Comparison of ENCODE assay signal across 1 fruit fly cellular context in the genomic region with DNA sequence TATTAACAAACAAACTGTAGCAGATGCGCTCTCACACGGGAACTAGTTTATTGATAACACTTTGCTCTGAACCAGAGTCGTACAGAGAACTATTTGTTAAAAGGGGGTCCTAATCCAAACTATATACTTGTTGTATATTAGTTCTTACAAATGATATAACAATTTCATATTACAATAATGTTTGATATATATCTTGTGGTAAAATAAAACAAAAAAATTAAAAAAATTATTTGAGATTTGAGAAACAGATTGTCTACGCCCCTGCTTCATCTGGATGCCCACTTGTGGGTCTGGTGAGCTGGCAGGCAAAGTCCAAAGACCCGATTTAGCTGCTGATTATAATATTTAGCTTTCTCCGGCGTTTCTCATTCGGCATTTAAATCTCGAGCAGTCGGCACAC.
TF ChIP-seq lines count a peak whose summit lies in the region.

TSS of gene CG5321 (plus strand) at position 380 of the 400 bp plus-strand sequence.

TF ChIP-seq in whole organism, embryonic, 481 proteins besides CTCF, POLR2A, EP300 and RAD21 (continued from another document and continues in another):
- TF ChIP-seq da (GFP tag; optimal IDR thresholded peaks at IDR 0.05; lab: Kevin White, UChicago) (no peak), nom (GFP tag; optimal IDR thresholded peaks at IDR 0.05; lab: Kevin White, UChicago) (no peak), pita (GFP tag; optimal IDR thresholded peaks at IDR 0.05; lab: Kevin White, UChicago) (no peak), Atf3 (GFP tag; optimal IDR thresholded peaks at IDR 0.05; lab: Kevin White, UChicago) (no peak), Oaz (GFP tag; IDR thresholded peaks at IDR 0.05; lab: Robert Waterston, UW) (no peak), crp (GFP tag; optimal IDR thresholded peaks at IDR 0.05; lab: Kevin White, UChicago) (no peak), ap (GFP tag; IDR thresholded peaks at IDR 0.05; lab: Robert Waterston, UW) (no peak), NFAT (GFP tag; IDR thresholded peaks at IDR 0.05; lab: Robert Waterston, UW) (no peak), CG12391 (tag; optimal IDR thresholded peaks at IDR 0.05; lab: Kevin White, UChicago) (peak; percentile 60), danr (GFP tag; IDR thresholded peaks at IDR 0.05; lab: Robert Waterston, UW) (no peak), Camta (GFP tag; optimal IDR thresholded peaks at IDR 0.05; lab: Kevin White, UChicago) (no peak), Ada2b (GFP tag; IDR thresholded peaks at IDR 0.05; lab: Robert Waterston, UW) (no peak), ftz-f1 (GFP tag; optimal IDR thresholded peaks at IDR 0.05; lab: Kevin White, UChicago) (no peak), CG31441 (GFP tag; IDR thresholded peaks at IDR 0.05; lab: Robert Waterston, UW) (peak; percentile 78), chinmo (GFP tag; IDR thresholded peaks at IDR 0.05; lab: Robert Waterston, UW; ENCODE audit: partially characterized antibody) (no peak), h (optimal IDR thresholded peaks at IDR 0.05; lab: Kevin White, UChicago) (no peak), CG11085 (GFP tag; IDR thresholded peaks at IDR 0.05; lab: Robert Waterston, UW) (no peak), Optix (GFP tag; IDR thresholded peaks at IDR 0.05; lab: Robert Waterston, UW) (no peak), CG7271 (tag; optimal IDR thresholded peaks at IDR 0.05; lab: Kevin White, UChicago) (no peak), nau (GFP tag; optimal IDR thresholded peaks at IDR 0.05; lab: Kevin White, UChicago) (no peak), stwl (tag; optimal IDR thresholded peaks at IDR 0.05; lab: Kevin White, UChicago) (no peak), gcm2 (GFP tag; optimal IDR thresholded peaks at IDR 0.05; lab: Kevin White, UChicago) (no peak), Lim3 (GFP tag; IDR thresholded peaks at IDR 0.05; lab: Robert Waterston, UW) (no peak), wor (GFP tag; IDR thresholded peaks at IDR 0.05; lab: Robert Waterston, UW) (no peak), chn (GFP tag; optimal IDR thresholded peaks at IDR 0.05; lab: Kevin White, UChicago) (no peak), CG15479 (GFP tag; optimal IDR thresholded peaks at IDR 0.05; lab: Kevin White, UChicago) (no peak), ase (GFP tag; IDR thresholded peaks at IDR 0.05; lab: Robert Waterston, UW) (no peak), CG7963 (GFP tag; IDR thresholded peaks at IDR 0.05; lab: Robert Waterston, UW; ENCODE audit: partially characterized antibody) (no peak), CG18476 (GFP tag; optimal IDR thresholded peaks at IDR 0.05; lab: Kevin White, UChicago) (no peak), CG10267 (tag; optimal IDR thresholded peaks at IDR 0.05; lab: Kevin White, UChicago) (peak; percentile 41), CG6854 (GFP tag; optimal IDR thresholded peaks at IDR 0.05; lab: Kevin White, UChicago) (no peak), Max (GFP tag; optimal IDR thresholded peaks at IDR 0.05; lab: Kevin White, UChicago) (no peak), dati (GFP tag; IDR thresholded peaks at IDR 0.05; lab: Robert Waterston, UW) (no peak), Dad (GFP tag; optimal IDR thresholded peaks at IDR 0.05; lab: Kevin White, UChicago) (no peak), ems (GFP tag; optimal IDR thresholded peaks at IDR 0.05; lab: Kevin White, UChicago) (no peak), CG2116 (GFP tag; optimal IDR thresholded peaks at IDR 0.05; lab: Kevin White, UChicago) (no peak), Trl (optimal IDR thresholded peaks at IDR 0.05; lab: Kevin White, UChicago) (no peak), Trl (GFP tag; optimal IDR thresholded peaks at IDR 0.05; lab: Kevin White, UChicago) (no peak), Sry-β (GFP tag; optimal IDR thresholded peaks at IDR 0.05; lab: Kevin White, UChicago) (no peak), nerfin-1 (tag; optimal IDR thresholded peaks at IDR 0.05; lab: Kevin White, UChicago) (peak; percentile 34), CG7357 (GFP tag; IDR thresholded peaks at IDR 0.05; lab: Robert Waterston, UW) (no peak), CG13775 (GFP tag; optimal IDR thresholded peaks at IDR 0.05; lab: Kevin White, UChicago) (no peak), tup (GFP tag; optimal IDR thresholded peaks at IDR 0.05; lab: Kevin White, UChicago) (no peak), wek (GFP tag; optimal IDR thresholded peaks at IDR 0.05; lab: Kevin White, UChicago) (no peak), Meics (GFP tag; optimal IDR thresholded peaks at IDR 0.05; lab: Kevin White, UChicago) (peak; percentile 7), Dip3 (GFP tag; optimal IDR thresholded peaks at IDR 0.05; lab: Kevin White, UChicago) (no peak), Ravus (GFP tag; IDR thresholded peaks at IDR 0.05; lab: Robert Waterston, UW) (no peak), grn (GFP tag; optimal IDR thresholded peaks at IDR 0.05; lab: Kevin White, UChicago) (no peak), CG9437 (GFP tag; optimal IDR thresholded peaks at IDR 0.05; lab: Kevin White, UChicago) (no peak), lola (GFP tag; optimal IDR thresholded peaks at IDR 0.05; lab: Kevin White, UChicago) (peak in 1 of 3 experiments; percentile 35), CG13424 (tag; optimal IDR thresholded peaks at IDR 0.05; lab: Kevin White, UChicago) (peak; percentile 55), CG4328 (GFP tag; optimal IDR thresholded peaks at IDR 0.05; lab: Kevin White, UChicago) (no peak), gce (GFP tag; IDR thresholded peaks at IDR 0.05; lab: Robert Waterston, UW) (no peak), gsb-n (tag; optimal IDR thresholded peaks at IDR 0.05; lab: Kevin White, UChicago) (peak; percentile 38), otp (GFP tag; IDR thresholded peaks at IDR 0.05; lab: Robert Waterston, UW) (peak; percentile 21; the same call in 1 of the 3 replicates), chif (GFP tag; optimal IDR thresholded peaks at IDR 0.05; lab: Kevin White, UChicago) (no peak), scrt (GFP tag; optimal IDR thresholded peaks at IDR 0.05; lab: Kevin White, UChicago) (peak; percentile 21), sens-2 (GFP tag; IDR thresholded peaks at IDR 0.05; lab: Robert Waterston, UW) (no peak), dysf (GFP tag; IDR thresholded peaks at IDR 0.05; lab: Robert Waterston, UW) (0 out of 3 replicates have a peak, but pooled peaks have one; percentile 47), HLHmδ (GFP tag; optimal IDR thresholded peaks at IDR 0.05; lab: Kevin White, UChicago) (no peak), CG6689 (GFP tag; IDR thresholded peaks at IDR 0.05; lab: Robert Waterston, UW) (peak; percentile 34), CG13296 (GFP tag; optimal IDR thresholded peaks at IDR 0.05; lab: Kevin White, UChicago) (no peak), CG17359 (tag; optimal IDR thresholded peaks at IDR 0.05; lab: Kevin White, UChicago) (peak; percentile 64), Scr (GFP tag; IDR thresholded peaks at IDR 0.05; lab: Robert Waterston, UW; ENCODE audit: partially characterized antibody) (no peak), kay (GFP tag; optimal IDR thresholded peaks at IDR 0.05; lab: Kevin White, UChicago) (no peak), CG2889 (GFP tag; IDR thresholded peaks at IDR 0.05; lab: Robert Waterston, UW) (no peak), Side (GFP tag; optimal IDR thresholded peaks at IDR 0.05; lab: Kevin White, UChicago) (no peak), Ptx1 (GFP tag; IDR thresholded peaks at IDR 0.05; lab: Robert Waterston, UW) (peak; percentile 42; the same call in 1 of the 2 replicates), gsb (GFP tag; IDR thresholded peaks at IDR 0.05; lab: Robert Waterston, UW) (no peak), pfk (GFP tag; optimal IDR thresholded peaks at IDR 0.05; lab: Kevin White, UChicago) (no peak), Sox100B (GFP tag; optimal IDR thresholded peaks at IDR 0.05; lab: Kevin White, UChicago) (peak; percentile 53), HLH4C (GFP tag; IDR thresholded peaks at IDR 0.05; lab: Robert Waterston, UW; ENCODE audit: partially characterized antibody) (no peak), CG6254 (GFP tag; optimal IDR thresholded peaks at IDR 0.05; lab: Kevin White, UChicago) (peak; percentile 61), ash1 (GFP tag; optimal IDR thresholded peaks at IDR 0.05; lab: Kevin White, UChicago) (no peak), CG18764 (GFP tag; optimal IDR thresholded peaks at IDR 0.05; lab: Kevin White, UChicago) (no peak), tgo (GFP tag; IDR thresholded peaks at IDR 0.05; lab: Robert Waterston, UW) (peak; percentile 42; the same call in 1 of the 3 replicates), CG11695 (GFP tag; IDR thresholded peaks at IDR 0.05; lab: Robert Waterston, UW) (0 out of 3 replicates have a peak, but pooled peaks have one; percentile 45), ci (GFP tag; IDR thresholded peaks at IDR 0.05; lab: Robert Waterston, UW) (peak; percentile 67; the same call in 2 of the 3 replicates), CG15601 (tag; optimal IDR thresholded peaks at IDR 0.05; lab: Kevin White, UChicago) (peak; percentile 44), C15 (GFP tag; IDR thresholded peaks at IDR 0.05; lab: Robert Waterston, UW) (no peak), sisA (GFP tag; IDR thresholded peaks at IDR 0.05; lab: Robert Waterston, UW) (peak; percentile 34), phol (tag; optimal IDR thresholded peaks at IDR 0.05; lab: Kevin White, UChicago) (peak; percentile 69), ara (GFP tag; IDR thresholded peaks at IDR 0.05; lab: Robert Waterston, UW) (no peak), btn (GFP tag; optimal IDR thresholded peaks at IDR 0.05; lab: Kevin White, UChicago) (no peak), CG17361 (GFP tag; IDR thresholded peaks at IDR 0.05; lab: Robert Waterston, UW) (peak; percentile 59; the same call in 2 of the 3 replicates), ewg (GFP tag; optimal IDR thresholded peaks at IDR 0.05; lab: Kevin White, UChicago) (no peak), CG4730 (GFP tag; IDR thresholded peaks at IDR 0.05; lab: Robert Waterston, UW) (no peak), CG3407 (GFP tag; optimal IDR thresholded peaks at IDR 0.05; lab: Kevin White, UChicago) (peak; percentile 12), az2 (GFP tag; optimal IDR thresholded peaks at IDR 0.05; lab: Kevin White, UChicago) (peak; percentile 43), CG10321 (GFP tag; IDR thresholded peaks at IDR 0.05; lab: Robert Waterston, UW) (no peak), CG32772 (GFP tag; IDR thresholded peaks at IDR 0.05; lab: Robert Waterston, UW) (peak; percentile 9; the same call in 1 of the 2 replicates), Dfd (GFP tag; optimal IDR thresholded peaks at IDR 0.05; lab: Kevin White, UChicago) (no peak), sd (tag; optimal IDR thresholded peaks at IDR 0.05; lab: Kevin White, UChicago) (no peak), CG42726 (GFP tag; IDR thresholded peaks at IDR 0.05; lab: Robert Waterston, UW; ENCODE audit: partially characterized antibody) (no peak), lov (optimal IDR thresholded peaks at IDR 0.05; lab: Kevin White, UChicago) (no peak), lov (GFP tag; IDR thresholded peaks at IDR 0.05; lab: Robert Waterston, UW) (no peak), CG15073 (GFP tag; optimal IDR thresholded peaks at IDR 0.05; lab: Kevin White, UChicago) (no peak), CG8388 (GFP tag; optimal IDR thresholded peaks at IDR 0.05; lab: Kevin White, UChicago) (peak; percentile 41), CG1647 (GFP tag; optimal IDR thresholded peaks at IDR 0.05; lab: Kevin White, UChicago) (no peak), pb (GFP tag; optimal IDR thresholded peaks at IDR 0.05; lab: Kevin White, UChicago) (no peak), CG15514 (GFP tag; optimal IDR thresholded peaks at IDR 0.05; lab: Kevin White, UChicago) (peak; percentile 4), Sin3A (optimal IDR thresholded peaks at IDR 0.05; lab: Kevin White, UChicago) (no peak), CG16815 (GFP tag; optimal IDR thresholded peaks at IDR 0.05; lab: Kevin White, UChicago) (peak; percentile 12), cato (GFP tag; optimal IDR thresholded peaks at IDR 0.05; lab: Kevin White, UChicago; ENCODE audit: borderline replicate concordance) (no peak), abd-A (tag; optimal IDR thresholded peaks at IDR 0.05; lab: Kevin White, UChicago) (no peak), CG8359 (GFP tag; optimal IDR thresholded peaks at IDR 0.05; lab: Kevin White, UChicago; ENCODE audit: borderline replicate concordance) (no peak), odd (GFP tag; optimal IDR thresholded peaks at IDR 0.05; lab: Kevin White, UChicago) (no peak), CG30020 (tag; optimal IDR thresholded peaks at IDR 0.05; lab: Kevin White, UChicago) (no peak), CrebB (tag; optimal IDR thresholded peaks at IDR 0.05; lab: Kevin White, UChicago) (no peak), E2f2 (GFP tag; IDR thresholded peaks at IDR 0.05; lab: Robert Waterston, UW) (no peak), CG3838 (GFP tag; optimal IDR thresholded peaks at IDR 0.05; lab: Kevin White, UChicago) (no peak), NC2α (GFP tag; optimal IDR thresholded peaks at IDR 0.05; lab: Kevin White, UChicago) (no peak), fd3F (GFP tag; optimal IDR thresholded peaks at IDR 0.05; lab: Kevin White, UChicago) (no peak), hb (GFP tag; IDR thresholded peaks at IDR 0.05; lab: Robert Waterston, UW; ENCODE audit: partially characterized antibody) (no peak), CG10274 (GFP tag; optimal IDR thresholded peaks at IDR 0.05; lab: Kevin White, UChicago) (no peak), CG10147 (GFP tag; optimal IDR thresholded peaks at IDR 0.05; lab: Kevin White, UChicago) (peak; percentile 16), dimm (GFP tag; IDR thresholded peaks at IDR 0.05; lab: Robert Waterston, UW) (no peak), CG12744 (GFP tag; optimal IDR thresholded peaks at IDR 0.05; lab: Kevin White, UChicago) (no peak), CG1024 (GFP tag; IDR thresholded peaks at IDR 0.05; lab: Robert Waterston, UW) (no peak), Opbp (GFP tag; IDR thresholded peaks at IDR 0.05; lab: Robert Waterston, UW; ENCODE audit: partially characterized antibody) (no peak), Taf1 (GFP tag; IDR thresholded peaks at IDR 0.05; lab: Robert Waterston, UW) (no peak; the same call in 1 of the 2 replicates), E2f1 (GFP tag; IDR thresholded peaks at IDR 0.05; lab: Robert Waterston, UW) (0 out of 2 replicates have a peak, but pooled peaks have one; percentile 38), Doc2 (GFP tag; IDR thresholded peaks at IDR 0.05; lab: Robert Waterston, UW) (no peak), fd96Cb (tag; optimal IDR thresholded peaks at IDR 0.05; lab: Kevin White, UChicago) (peak; percentile 34), CG8281 (tag; optimal IDR thresholded peaks at IDR 0.05; lab: Kevin White, UChicago) (no peak), Lhr (GFP tag; optimal IDR thresholded peaks at IDR 0.05; lab: Kevin White, UChicago) (no peak), CG11696 (GFP tag; IDR thresholded peaks at IDR 0.05; lab: Robert Waterston, UW) (no peak), CG12071 (GFP tag; optimal IDR thresholded peaks at IDR 0.05; lab: Kevin White, UChicago) (no peak), amos (GFP tag; IDR thresholded peaks at IDR 0.05; lab: Robert Waterston, UW; ENCODE audit: partially characterized antibody) (no peak), ind (GFP tag; optimal IDR thresholded peaks at IDR 0.05; lab: Kevin White, UChicago) (peak; percentile 42), inv (GFP tag; IDR thresholded peaks at IDR 0.05; lab: Robert Waterston, UW; ENCODE audit: partially characterized antibody) (no peak)
